Worm (Caenorhabditis elegans): ENCODE data around the gene C36C9.12.
"Not testable (repeated sequence)": the region's sequence is repeated elsewhere in the genome, so short reads cannot be mapped to it uniquely, and the experiment has no call there.

DNA sequence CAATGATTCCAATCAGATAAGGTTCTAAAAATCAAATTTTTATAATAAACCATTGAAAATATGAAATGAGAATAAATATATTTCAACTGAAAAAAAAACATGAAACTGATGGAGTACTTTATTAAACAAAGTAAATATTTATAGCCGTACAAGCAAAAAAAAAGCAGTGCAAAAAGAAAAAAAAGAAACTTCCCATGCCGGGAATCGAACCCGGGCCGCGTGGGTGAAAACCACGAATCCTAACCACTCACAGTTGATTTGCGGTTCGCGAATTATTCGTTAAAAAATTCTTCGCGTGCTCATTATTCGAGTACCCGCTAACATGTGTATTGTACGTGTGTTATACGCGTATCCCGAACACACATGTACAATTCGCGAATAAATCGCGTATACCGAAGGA is 998 bp upstream of the C36C9.12 start, which contains the start of gene C36C9.6:
- TF ChIP-seq nhr-232 (tag; optimal IDR thresholded peaks at IDR 0.05); elt-2 (tag; optimal IDR thresholded peaks at IDR 0.05); dve-1 (tag; optimal IDR thresholded peaks at IDR 0.05); fkh-10 (GFP tag; optimal IDR thresholded peaks at IDR 0.05); nhr-11 (tag; optimal IDR thresholded peaks at IDR 0.05): not testable (repeated sequence)
